Fruit fly (Drosophila melanogaster): Measurements from ENCODE around the gene CG15258.

CG15258 gene

DNA sequence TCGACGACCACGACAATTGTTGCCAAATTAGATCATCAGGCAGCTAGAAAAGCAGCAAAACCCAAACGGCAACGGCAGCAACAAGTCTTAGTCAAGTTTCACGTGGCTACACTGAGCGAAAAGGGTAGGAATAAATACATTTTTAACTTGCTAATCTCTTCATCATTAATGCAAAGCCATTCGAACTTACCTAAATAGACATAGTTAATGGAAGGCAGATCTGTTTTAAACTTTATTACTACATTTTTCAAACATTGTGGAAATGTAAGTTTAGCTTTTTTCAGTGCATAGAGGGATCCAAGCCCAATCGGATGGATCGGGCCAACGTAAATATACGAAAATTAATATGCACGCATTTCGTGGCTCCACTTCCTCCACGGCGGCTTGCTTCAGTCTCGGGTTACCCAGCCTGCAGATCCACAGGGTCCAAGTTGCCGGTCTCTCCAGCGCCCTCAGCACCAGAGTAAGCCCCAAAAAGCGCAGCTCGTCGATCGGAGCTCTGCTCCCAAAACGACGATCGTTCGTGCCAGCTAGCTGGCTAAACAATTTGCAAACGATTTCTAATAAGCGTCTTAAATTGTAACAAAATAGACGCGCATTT is 24.1 kb downstream of the CG15258 start (continued):
- TF ChIP-seq CG8281 (tag; optimal IDR thresholded peaks at IDR 0.05) (no peak), chif (GFP tag; optimal IDR thresholded peaks at IDR 0.05) (peak; percentile 3 to 43), trem (tag; optimal IDR thresholded peaks at IDR 0.05) (no peak), bsh (GFP tag; optimal IDR thresholded peaks at IDR 0.05) (peak in 1 of 2 experiments; percentile 61), D19A (tag; optimal IDR thresholded peaks at IDR 0.05) (peak; percentile 16), CG3838 (GFP tag; optimal IDR thresholded peaks at IDR 0.05) (no peak), CG11723 (GFP tag; optimal IDR thresholded peaks at IDR 0.05) (no peak), CG6791 (GFP tag; IDR thresholded peaks at IDR 0.05; ENCODE audit: partially characterized antibody) (no peak), CG1024 (GFP tag; IDR thresholded peaks at IDR 0.05) (no peak), Sox100B (GFP tag; optimal IDR thresholded peaks at IDR 0.05) (no peak), CG4707 (GFP tag; optimal IDR thresholded peaks at IDR 0.05) (no peak), CG12391 (tag; optimal IDR thresholded peaks at IDR 0.05) (no peak), CG8089 (GFP tag; optimal IDR thresholded peaks at IDR 0.05) (no peak), HmgD (GFP tag; optimal IDR thresholded peaks at IDR 0.05) (no peak), Xbp1 (GFP tag; optimal IDR thresholded peaks at IDR 0.05) (peak; percentile 45), CHES-1-like (GFP tag; optimal IDR thresholded peaks at IDR 0.05) (no peak), CG9609 (GFP tag; optimal IDR thresholded peaks at IDR 0.05) (no peak), MESR4 (GFP tag; optimal IDR thresholded peaks at IDR 0.05) (no peak), btn (GFP tag; optimal IDR thresholded peaks at IDR 0.05) (no peak), nom (GFP tag; optimal IDR thresholded peaks at IDR 0.05) (no peak), psq (GFP tag; optimal IDR thresholded peaks at IDR 0.05) (no peak), sqz (GFP tag; optimal IDR thresholded peaks at IDR 0.05) (no peak), Doc2 (GFP tag; IDR thresholded peaks at IDR 0.05) (no peak), Aef1 (GFP tag; IDR thresholded peaks at IDR 0.05) (no peak), Camta (GFP tag; optimal IDR thresholded peaks at IDR 0.05) (no peak), gcm (GFP tag; optimal IDR thresholded peaks at IDR 0.05) (no peak), CG30431 (GFP tag; optimal IDR thresholded peaks at IDR 0.05) (peak; percentile 15), Fer1 (GFP tag; optimal IDR thresholded peaks at IDR 0.05) (no peak), CG11504 (tag; optimal IDR thresholded peaks at IDR 0.05) (peak; percentile 31), slou (GFP tag; optimal IDR thresholded peaks at IDR 0.05) (no peak), HLH54F (GFP tag; optimal IDR thresholded peaks at IDR 0.05) (no peak), CG12236 (GFP tag; optimal IDR thresholded peaks at IDR 0.05) (peak; percentile 15), CG1529 (GFP tag; optimal IDR thresholded peaks at IDR 0.05) (no peak), CG15269 (tag; optimal IDR thresholded peaks at IDR 0.05) (no peak), odd (GFP tag; optimal IDR thresholded peaks at IDR 0.05) (no peak), hb (GFP tag; IDR thresholded peaks at IDR 0.05; ENCODE audit: partially characterized antibody) (no peak), Abd-B (GFP tag; optimal IDR thresholded peaks at IDR 0.05) (peak; percentile 28), Bteb2 (GFP tag; optimal IDR thresholded peaks at IDR 0.05) (no peak), Dref (GFP tag; IDR thresholded peaks at IDR 0.05) (no peak), Lhr (GFP tag; optimal IDR thresholded peaks at IDR 0.05) (no peak), CG12219 (GFP tag; optimal IDR thresholded peaks at IDR 0.05) (peak; percentile 23), CG31388 (GFP tag; optimal IDR thresholded peaks at IDR 0.05) (no peak), Sin3A (optimal IDR thresholded peaks at IDR 0.05) (no peak), CG1792 (GFP tag; optimal IDR thresholded peaks at IDR 0.05) (no peak), Lim3 (GFP tag; IDR thresholded peaks at IDR 0.05) (no peak), kni (GFP tag; optimal IDR thresholded peaks at IDR 0.05) (no peak), Med (GFP tag) (no peak), zen (tag; optimal IDR thresholded peaks at IDR 0.05) (no peak), Antp (GFP tag; optimal IDR thresholded peaks at IDR 0.05) (no peak), pros (GFP tag; optimal IDR thresholded peaks at IDR 0.05) (no peak), CG13894 (tag; optimal IDR thresholded peaks at IDR 0.05) (no peak)
